Worm (Caenorhabditis elegans) whole organism, L2 larva: ENCODE measurements around the gene mpk-1.

ENCODE experiments used
- lin-39 ChIP-seq: fragments of 150-350 bp; optimal IDR thresholded peaks from 2 replicates; lab custom pipeline; 2014; ENCODE audit warnings: missing biosample characterization, missing genetic modification reagents, missing genetic modification characterization
- lsy-2 ChIP-seq, 2 experiments: fragments of 150-350 bp in 1 of 2; sonication (generic microtip) in 1 of 2; optimal IDR thresholded peaks; 2 replicates each; lab custom pipeline; 2014 to 2017; ENCODE audit warnings: missing biosample characterization in 2 of 2, missing genetic modification characterization in 2 of 2
- snpc-4 ChIP-seq: fragments of 150-350 bp; optimal IDR thresholded peaks from 2 replicates; lab custom pipeline; 2014; ENCODE audit warnings: missing biosample characterization, missing genetic modification characterization
- unc-39 ChIP-seq: fragments of 150-350 bp; optimal IDR thresholded peaks from 2 replicates; lab custom pipeline; 2014; ENCODE audit warnings: missing biosample characterization, missing genetic modification characterization

DNA sequence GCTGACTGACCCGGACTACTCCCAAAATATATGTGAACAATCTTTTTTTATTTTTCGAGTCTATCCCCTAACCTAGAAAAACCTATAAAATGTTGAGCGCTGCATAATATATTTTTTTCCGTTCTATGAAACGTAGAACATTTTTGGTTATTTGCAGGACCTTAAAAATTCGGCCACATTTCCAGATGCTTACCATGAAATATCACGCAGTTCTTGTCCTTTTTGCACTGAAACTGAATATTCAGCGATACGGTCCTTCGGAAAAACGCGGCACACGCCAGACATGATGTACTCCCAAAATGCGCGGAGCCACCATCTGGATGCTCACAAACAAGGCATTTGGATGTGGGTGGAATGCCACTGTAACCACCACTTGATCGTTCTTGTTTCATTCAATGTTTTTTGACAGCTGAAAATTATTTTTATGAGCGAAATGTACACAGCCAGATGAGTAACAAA is 4.9 kb upstream of the mpk-1 start, which contains the start of gene nhr-20:
- TF ChIP-seq lin-39: no peak
- TF ChIP-seq snpc-4 (tag; lab: Kevin White, UChicago): no peak
- no peak for TF ChIP-seq lsy-2 (tag; optimal IDR thresholded peaks at IDR 0.05; lab: Kevin White, UChicago)
- TF ChIP-seq unc-39: no peak
